Fruit fly (Drosophila melanogaster) whole organism, embryonic: ENCODE results near the gene PLCXD.

Experiments used
- Atf6 ChIP-seq: fragments of 200-800 bp; sonication (Bioruptor generic); IDR thresholded peaks from 2 replicates; pipeline ENCODE4 v1.3.6; 2022; ENCODE audit warnings: missing biosample characterization, missing genetic modification characterization
- Awh ChIP-seq: fragments of 200-800 bp; sonication (Bioruptor generic); IDR thresholded peaks from 2 replicates; pipeline ENCODE4, ENCODE4 v1.3.6; 2022; ENCODE audit warnings: missing biosample characterization, missing genetic modification characterization
- BtbVII ChIP-seq: fragments of 200-800 bp; sonication (Bioruptor generic); optimal IDR thresholded peaks from 3 replicates; lab custom pipeline; 2017; ENCODE audit warnings: missing biosample characterization, mild to moderate bottlenecking, missing genetic modification characterization
- CG1024 ChIP-seq: fragments of 200-800 bp; sonication (Bioruptor generic); IDR thresholded peaks from 2 replicates; pipeline ENCODE4 v1.3.6; 2022; ENCODE audit warnings: missing biosample characterization, missing genetic modification characterization
- CG10267 ChIP-seq: fragments of 200-800 bp; sonication (Bioruptor generic); optimal IDR thresholded peaks from 2 replicates; lab custom pipeline; 2018; ENCODE audit warnings: missing biosample characterization, mild to moderate bottlenecking, missing genetic modification characterization, moderate library complexity
- CG10274 ChIP-seq: fragments of 200-800 bp; sonication (Bioruptor generic); optimal IDR thresholded peaks from 3 replicates; lab custom pipeline; 2017; ENCODE audit warnings: missing biosample characterization, mild to moderate bottlenecking, missing genetic modification characterization
- CG11504 ChIP-seq: fragments of 200-800 bp; sonication (Bioruptor generic); optimal IDR thresholded peaks from 3 replicates; lab custom pipeline; 2019; ENCODE audit warnings: missing biosample characterization, mild to moderate bottlenecking, missing genetic modification characterization, moderate library complexity
- CG17612 ChIP-seq: fragments of 200-800 bp; sonication (Bioruptor generic); IDR thresholded peaks from 2 replicates; pipeline ENCODE4 v1.3.6; 2022; ENCODE audit warnings: missing biosample characterization, missing genetic modification characterization
- CG18262 ChIP-seq: fragments of 200-800 bp; optimal IDR thresholded peaks from 3 replicates; lab custom pipeline; 2019; ENCODE audit warnings: missing biosample characterization, mild to moderate bottlenecking, missing genetic modification characterization, moderate library complexity
- CG18619 ChIP-seq: fragments of 200-800 bp; sonication (Bioruptor generic); optimal IDR thresholded peaks from 3 replicates; lab custom pipeline; 2017; ENCODE audit warnings: missing biosample characterization, mild to moderate bottlenecking, missing genetic modification characterization
- CG2199 ChIP-seq: fragments of 200-800 bp; sonication (Bioruptor generic); IDR thresholded peaks from 3 replicates; pipeline ENCODE4 v1.3.6; 2022; ENCODE audit warnings: missing biosample characterization, missing genetic modification characterization
- CG2678 ChIP-seq: fragments of 200-800 bp; sonication (Bioruptor generic); optimal IDR thresholded peaks from 3 replicates; lab custom pipeline; 2019; ENCODE audit warnings: missing biosample characterization, mild to moderate bottlenecking, missing genetic modification characterization, moderate library complexity
- CG6272 ChIP-seq: fragments of 200-800 bp; sonication (Bioruptor generic); IDR thresholded peaks from 2 replicates; pipeline ENCODE4 v1.3.6; 2022; ENCODE audit warnings: missing biosample characterization, missing genetic modification characterization
- CG6689 ChIP-seq: fragments of 200-800 bp; sonication (Bioruptor generic); IDR thresholded peaks from 2 replicates; pipeline ENCODE4 v1.3.6; 2022; ENCODE audit warnings: missing biosample characterization, missing genetic modification characterization
- CG7357 ChIP-seq: fragments of 200-800 bp; sonication (Bioruptor generic); IDR thresholded peaks from 3 replicates; pipeline ENCODE4 v1.3.6; 2022; ENCODE audit warnings: missing biosample characterization, missing genetic modification characterization
- CG7556 ChIP-seq: fragments of 200-800 bp; sonication (Bioruptor generic); optimal IDR thresholded peaks from 2 replicates; lab custom pipeline; 2017; ENCODE audit warnings: missing biosample characterization, mild to moderate bottlenecking, missing genetic modification characterization
- CG7786 ChIP-seq: fragments of 200-800 bp; sonication (Bioruptor generic); optimal IDR thresholded peaks from 2 replicates; lab custom pipeline; 2016; ENCODE audit warnings: missing biosample characterization, missing genetic modification characterization
- CG7987 ChIP-seq: fragments of 200-800 bp; sonication (Bioruptor generic); optimal IDR thresholded peaks from 2 replicates; lab custom pipeline; 2018; ENCODE audit warnings: missing biosample characterization, mild to moderate bottlenecking, missing genetic modification characterization, moderate library complexity
- CG8281 ChIP-seq: fragments of 200-800 bp; sonication (Bioruptor generic); optimal IDR thresholded peaks from 2 replicates; lab custom pipeline; 2018; ENCODE audit warnings: missing biosample characterization, mild to moderate bottlenecking, missing genetic modification characterization, moderate library complexity
- CG9727 ChIP-seq: fragments of 200-800 bp; sonication (Bioruptor generic); optimal IDR thresholded peaks from 3 replicates; lab custom pipeline; 2017; ENCODE audit warnings: missing biosample characterization, mild to moderate bottlenecking, missing genetic modification characterization
- CG9797 ChIP-seq: fragments of 200-800 bp; sonication (Bioruptor generic); optimal IDR thresholded peaks from 3 replicates; lab custom pipeline; 2018; ENCODE audit warnings: missing biosample characterization, mild to moderate bottlenecking, missing genetic modification characterization
- CTCF ChIP-seq: fragments of 200-800 bp; sonication (Bioruptor generic); optimal IDR thresholded peaks from 2 replicates; lab custom pipeline; 2017; ENCODE audit warnings: missing biosample characterization, mild to moderate bottlenecking, missing genetic modification characterization, moderate library complexity
- E2f2 ChIP-seq: fragments of 200-800 bp; sonication (Bioruptor generic); IDR thresholded peaks from 2 replicates; pipeline ENCODE4 v1.3.6; 2022; ENCODE audit warnings: missing biosample characterization, missing genetic modification characterization
- Hr3 ChIP-seq: fragments of 200-800 bp; sonication (Bioruptor generic); optimal IDR thresholded peaks from 3 replicates; lab custom pipeline; 2016; ENCODE audit warnings: missing biosample characterization, missing genetic modification characterization
- Hr51 ChIP-seq, 2 experiments: fragments of 200-800 bp; sonication (Bioruptor generic); optimal IDR thresholded peaks; 2 replicates in 1 of 2; 3 replicates in 1 of 2; lab custom pipeline; 2016 to 2018; ENCODE audit warnings: missing biosample characterization in 2 of 2, missing genetic modification characterization in 2 of 2, mild to moderate bottlenecking in 1 of 2, moderate library complexity in 1 of 2
- Jarid2 ChIP-seq: fragments of 200-800 bp; sonication (Bioruptor generic); optimal IDR thresholded peaks from 3 replicates; lab custom pipeline; 2017; ENCODE audit warnings: mild to moderate bottlenecking, missing biosample characterization, missing genetic modification reagents, missing genetic modification characterization
- Lim3 ChIP-seq: fragments of 200-800 bp; sonication (Bioruptor generic); IDR thresholded peaks from 2 replicates; pipeline ENCODE4 v1.3.6; 2022; ENCODE audit warnings: missing biosample characterization, missing genetic modification characterization
- Lpt ChIP-seq: fragments of >200 bp; optimal IDR thresholded peaks from 2 replicates; lab custom pipeline; 2018; ENCODE audit warnings: missing biosample characterization, missing genetic modification characterization
- Mad ChIP-seq: fragments of 200-800 bp; sonication (Bioruptor generic); optimal IDR thresholded peaks from 2 replicates; lab custom pipeline; 2016; ENCODE audit warnings: missing biosample characterization, missing genetic modification characterization
- NfI ChIP-seq: fragments of 200-800 bp; sonication (Bioruptor generic); optimal IDR thresholded peaks from 3 replicates; lab custom pipeline; 2018; ENCODE audit warnings: missing biosample characterization, mild to moderate bottlenecking, missing genetic modification characterization, moderate library complexity
- Opbp ChIP-seq: fragments of 200-800 bp; sonication (Bioruptor generic); IDR thresholded peaks from 3 replicates; pipeline ENCODE4 v1.3.6; 2022; ENCODE audit warnings: missing biosample characterization, missing genetic modification characterization; ENCODE audit not compliant: partially characterized antibody
- Ptx1 ChIP-seq: fragments of 200-800 bp; sonication (Bioruptor generic); IDR thresholded peaks from 2 replicates; pipeline ENCODE4 v1.3.6; 2022; ENCODE audit warnings: missing biosample characterization, missing genetic modification characterization
- Xrp1 ChIP-seq: fragments of 200-800 bp; sonication (Bioruptor generic); IDR thresholded peaks from 2 replicates; pipeline ENCODE4 v1.3.6; 2022; ENCODE audit warnings: missing biosample characterization, missing genetic modification characterization
- ac ChIP-seq: fragments of 200-800 bp; sonication (Bioruptor generic); optimal IDR thresholded peaks from 3 replicates; lab custom pipeline; 2017; ENCODE audit warnings: missing biosample characterization, mild to moderate bottlenecking, missing genetic modification characterization
- dati ChIP-seq: fragments of 200-800 bp; sonication (Bioruptor generic); IDR thresholded peaks from 2 replicates; pipeline ENCODE4 v1.3.6; 2022; ENCODE audit warnings: missing biosample characterization, missing genetic modification characterization
- dpn ChIP-seq, 2 experiments: fragments of 200-800 bp; sonication (Bioruptor generic); optimal IDR thresholded peaks; 3 replicates each; lab custom pipeline; 2016; ENCODE audit warnings: missing biosample characterization in 2 of 2, missing genetic modification characterization in 2 of 2
- ems ChIP-seq: fragments of 200-800 bp; sonication (Bioruptor generic); optimal IDR thresholded peaks from 3 replicates; lab custom pipeline; 2016; ENCODE audit warnings: missing biosample characterization, missing genetic modification characterization
- fd3F ChIP-seq: fragments of 200-800 bp; sonication (Bioruptor generic); optimal IDR thresholded peaks from 2 replicates; lab custom pipeline; 2018; ENCODE audit warnings: missing biosample characterization, mild to moderate bottlenecking, missing genetic modification characterization, moderate library complexity
- gce ChIP-seq: fragments of 200-800 bp; sonication (Bioruptor generic); IDR thresholded peaks from 3 replicates; pipeline ENCODE4 v1.3.6; 2022; ENCODE audit warnings: missing biosample characterization, missing genetic modification characterization
- hb ChIP-seq: fragments of 200-800 bp; sonication (Bioruptor generic); IDR thresholded peaks from 3 replicates; pipeline ENCODE4 v1.3.6; 2022; ENCODE audit warnings: missing biosample characterization, missing genetic modification characterization; ENCODE audit not compliant: partially characterized antibody
- hth ChIP-seq: fragments of >200 bp; optimal IDR thresholded peaks from 2 replicates; lab custom pipeline; 2017; ENCODE audit warnings: inconsistent platforms
- inv ChIP-seq: fragments of 200-800 bp; sonication (Bioruptor generic); IDR thresholded peaks from 2 replicates; pipeline ENCODE4 v1.3.6; 2022; ENCODE audit warnings: missing biosample characterization, missing genetic modification characterization; ENCODE audit not compliant: partially characterized antibody
- jigr1 ChIP-seq: fragments of 200-800 bp; sonication (Bioruptor generic); IDR thresholded peaks from 3 replicates; pipeline ENCODE4 v1.3.6; 2022; ENCODE audit warnings: missing biosample characterization, missing genetic modification characterization
- kah ChIP-seq: fragments of 200-800 bp; sonication (Bioruptor generic); optimal IDR thresholded peaks from 2 replicates; lab custom pipeline; 2018; ENCODE audit warnings: missing biosample characterization, mild to moderate bottlenecking, missing genetic modification characterization
- kay ChIP-seq: fragments of 200-800 bp; sonication (Bioruptor generic); optimal IDR thresholded peaks from 2 replicates; lab custom pipeline; 2016; ENCODE audit warnings: missing biosample characterization, missing genetic modification characterization
- lbe ChIP-seq: fragments of 200-800 bp; sonication (Bioruptor generic); optimal IDR thresholded peaks from 2 replicates; lab custom pipeline; 2016; ENCODE audit warnings: missing biosample characterization, mild to moderate bottlenecking, missing genetic modification characterization
- nmo ChIP-seq: fragments of 200-800 bp; sonication (Bioruptor generic); optimal IDR thresholded peaks from 2 replicates; lab custom pipeline; 2018; ENCODE audit warnings: missing biosample characterization, mild to moderate bottlenecking, missing genetic modification characterization, moderate library complexity
- onecut ChIP-seq: fragments of 200-800 bp; sonication (Bioruptor generic); IDR thresholded peaks from 2 replicates; pipeline ENCODE4 v1.3.6; 2022; ENCODE audit warnings: missing biosample characterization, missing genetic modification characterization
- tll ChIP-seq, 2 experiments: fragments of 200-800 bp in 1 of 2; fragments of >200 bp in 1 of 2; sonication (Bioruptor generic) in 1 of 2; optimal IDR thresholded peaks; 2 replicates each; lab custom pipeline; 2017 to 2019; ENCODE audit warnings: missing biosample characterization in 2 of 2, missing genetic modification characterization in 2 of 2, mild to moderate bottlenecking in 1 of 2, moderate library complexity in 1 of 2
- tna ChIP-seq: fragments of 200-800 bp; sonication (Bioruptor generic); IDR thresholded peaks from 2 replicates; pipeline ENCODE4 v1.3.6; 2022; ENCODE audit warnings: missing biosample characterization, missing genetic modification characterization; ENCODE audit not compliant: partially characterized antibody
- toy ChIP-seq: fragments of 200-800 bp; sonication (Bioruptor generic); IDR thresholded peaks from 2 replicates; pipeline ENCODE4 v1.3.6; 2022; ENCODE audit warnings: missing biosample characterization, missing genetic modification characterization
- usp ChIP-seq: fragments of >200 bp; optimal IDR thresholded peaks from 2 replicates; lab custom pipeline; 2017; ENCODE audit warnings: missing biosample characterization, missing genetic modification characterization

The PLCXD gene

DNA sequence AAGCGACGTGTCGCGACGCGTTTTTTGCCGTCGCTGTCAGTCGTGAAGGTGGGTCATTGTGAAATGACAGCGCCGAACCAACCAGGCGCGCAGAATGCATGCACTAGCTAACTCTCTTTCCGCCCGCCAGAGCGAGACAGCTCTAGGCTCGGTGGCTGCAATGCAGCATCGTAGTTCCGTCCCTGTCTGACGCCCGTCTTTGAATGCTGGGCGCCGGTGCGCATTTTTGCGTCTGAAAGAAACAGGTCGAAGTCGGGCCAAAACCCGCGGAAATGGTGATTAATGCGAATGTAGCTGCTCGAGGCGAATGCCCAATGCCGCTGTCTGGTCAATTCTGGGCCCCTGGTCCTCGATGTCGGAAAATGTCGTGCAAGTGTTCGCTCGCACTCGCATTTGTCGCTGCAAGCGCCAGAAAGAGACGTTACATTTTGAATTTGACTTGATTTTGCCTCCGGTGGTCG is 41.9 kb upstream of the PLCXD start (continued):
- no peak for TF ChIP-seq CG10267 (tag; lab: Kevin White, UChicago)
- no peak for TF ChIP-seq Awh
- TF ChIP-seq CG9797 (GFP tag; lab: Kevin White, UChicago): peak; percentile 17
- TF ChIP-seq Lpt (GFP tag; lab: Kevin White, UChicago): no peak
- TF ChIP-seq dpn (GFP tag; optimal IDR thresholded peaks at IDR 0.05; lab: Kevin White, UChicago): peak; percentile 13 to 26
- peak; percentile 81 for TF ChIP-seq ac (GFP tag; lab: Kevin White, UChicago)
- no peak for TF ChIP-seq Opbp
- no peak for TF ChIP-seq jigr1
- no peak for TF ChIP-seq Hr3 (GFP tag; lab: Kevin White, UChicago)
- no peak for TF ChIP-seq fd3F
- peak; percentile 41 for TF ChIP-seq CG2678 (tag; lab: Kevin White, UChicago)
- no peak for TF ChIP-seq Ptx1 (GFP tag; lab: Robert Waterston, UW)
- TF ChIP-seq CG7357 (GFP tag; lab: Robert Waterston, UW): no peak
- peak; percentile 9 to 69 for TF ChIP-seq Hr51 (GFP tag; optimal IDR thresholded peaks at IDR 0.05; lab: Kevin White, UChicago)
- TF ChIP-seq CG17612: no peak
- no peak for TF ChIP-seq lbe
- peak; percentile 100 for TF ChIP-seq kah (GFP tag; lab: Kevin White, UChicago)
- TF ChIP-seq CG7556 (GFP tag; lab: Kevin White, UChicago): no peak
- no peak for TF ChIP-seq inv (GFP tag; lab: Robert Waterston, UW)
- TF ChIP-seq NfI (GFP tag; lab: Kevin White, UChicago): peak; percentile 75
- no peak for TF ChIP-seq tna (GFP tag; lab: Robert Waterston, UW)
- TF ChIP-seq CG18619: peak; percentile 29
- TF ChIP-seq Atf6 (GFP tag; lab: Robert Waterston, UW): no peak
- TF ChIP-seq CG11504: peak; percentile 84
- TF ChIP-seq hb (GFP tag; lab: Robert Waterston, UW): no peak
- TF ChIP-seq tll (GFP tag; optimal IDR thresholded peaks at IDR 0.05; lab: Kevin White, UChicago): peak in 1 of 2 experiments; percentile 92
- no peak for TF ChIP-seq hth
- no peak for TF ChIP-seq CG9727 (GFP tag; lab: Kevin White, UChicago)
- TF ChIP-seq Mad (GFP tag; lab: Kevin White, UChicago): peak; percentile 65
- TF ChIP-seq CG2199 (GFP tag; lab: Robert Waterston, UW): no peak
- no peak for TF ChIP-seq Xrp1
- no peak for TF ChIP-seq CG6689
- TF ChIP-seq onecut: peak; percentile 92
- no peak for TF ChIP-seq CG8281
- TF ChIP-seq BtbVII (GFP tag; lab: Kevin White, UChicago): peak; percentile 77
- peak; percentile 50 for TF ChIP-seq Jarid2
- no peak for TF ChIP-seq CG7786 (GFP tag; lab: Kevin White, UChicago)
- TF ChIP-seq toy (GFP tag; lab: Robert Waterston, UW): no peak
- TF ChIP-seq CG10274 (GFP tag; lab: Kevin White, UChicago): peak; percentile 13
- no peak for TF ChIP-seq E2f2 (GFP tag; lab: Robert Waterston, UW)
- peak; percentile 90 for TF ChIP-seq CG18262
- no peak for TF ChIP-seq Lim3 (GFP tag; lab: Robert Waterston, UW)
- TF ChIP-seq CG7987 (GFP tag; lab: Kevin White, UChicago): peak; percentile 84
- no peak for TF ChIP-seq CG1024
- TF ChIP-seq CG6272: peak; percentile 57; the same call in 1 of the 2 replicates
- TF ChIP-seq ems: peak; percentile 12
- peak; percentile 81 for TF ChIP-seq nmo
- TF ChIP-seq CTCF: peak; percentile 79
- no peak for TF ChIP-seq usp (GFP tag; lab: Kevin White, UChicago)
- TF ChIP-seq dati (GFP tag; lab: Robert Waterston, UW): no peak
- peak; percentile 89 for TF ChIP-seq kay (GFP tag; lab: Kevin White, UChicago)
- no peak for TF ChIP-seq gce
